Worm (Caenorhabditis elegans) whole organism, L2 larva: Measurements from ENCODE around the gene K08H10.10.

ENCODE experiments used
- C34F6.9 ChIP-seq: fragments of 150-350 bp; optimal IDR thresholded peaks from 2 replicates; lab custom pipeline; 2014; ENCODE audit warnings: missing biosample characterization, missing genetic modification characterization
- F13H6.1 ChIP-seq: sonication (generic microtip); optimal IDR thresholded peaks from 2 replicates; lab custom pipeline; 2016; ENCODE audit warnings: missing genetic modification characterization, missing compliant biosample characterization
- R02D3.7 ChIP-seq: fragments of 150-350 bp; optimal IDR thresholded peaks from 2 replicates; lab custom pipeline; 2014; ENCODE audit warnings: missing biosample characterization, missing genetic modification characterization
- ZK546.5 ChIP-seq: sonication (generic microtip); optimal IDR thresholded peaks from 2 replicates; lab custom pipeline; 2017; ENCODE audit warnings: missing biosample characterization, missing genetic modification characterization
- alr-1 ChIP-seq: fragments of 150-350 bp; optimal IDR thresholded peaks from 2 replicates; lab custom pipeline; 2014; ENCODE audit warnings: missing biosample characterization, missing genetic modification characterization
- blmp-1 ChIP-seq: sonication (generic microtip); optimal IDR thresholded peaks from 2 replicates; lab custom pipeline; 2017; ENCODE audit warnings: missing genetic modification characterization, mild to moderate bottlenecking, missing compliant biosample characterization, antibody characterized with exemption, moderate library complexity; ENCODE audit not compliant: insufficient read depth
- ceh-16 ChIP-seq: fragments of 150-350 bp; optimal IDR thresholded peaks from 2 replicates; lab custom pipeline; 2014; ENCODE audit warnings: missing biosample characterization, missing genetic modification characterization
- crh-2 ChIP-seq: sonication (generic microtip); optimal IDR thresholded peaks from 2 replicates; lab custom pipeline; 2017; ENCODE audit warnings: missing biosample characterization, missing genetic modification characterization
- elt-3 ChIP-seq: sonication (generic microtip); optimal IDR thresholded peaks from 2 replicates; lab custom pipeline; 2017; ENCODE audit warnings: missing biosample characterization, missing genetic modification characterization
- fos-1 ChIP-seq: fragments of 150-350 bp; optimal IDR thresholded peaks from 2 replicates; lab custom pipeline; 2014; ENCODE audit warnings: missing biosample characterization, missing genetic modification characterization
- gmeb-1 ChIP-seq: fragments of 150-350 bp; optimal IDR thresholded peaks from 2 replicates; lab custom pipeline; 2014; ENCODE audit warnings: missing biosample characterization, missing genetic modification characterization
- lin-11 ChIP-seq: fragments of 150-350 bp; sonication (generic microtip); optimal IDR thresholded peaks from 2 replicates; lab custom pipeline; 2014; ENCODE audit warnings: missing biosample characterization, missing genetic modification characterization, inconsistent platforms, mixed read lengths
- lin-13 ChIP-seq: fragments of 150-350 bp; optimal IDR thresholded peaks from 2 replicates; lab custom pipeline; 2014; ENCODE audit warnings: missing biosample characterization, missing genetic modification reagents, missing genetic modification characterization
- lin-39 ChIP-seq: fragments of 150-350 bp; optimal IDR thresholded peaks from 2 replicates; lab custom pipeline; 2014; ENCODE audit warnings: missing biosample characterization, missing genetic modification reagents, missing genetic modification characterization
- lsy-2 ChIP-seq, 2 experiments: fragments of 150-350 bp in 1 of 2; sonication (generic microtip) in 1 of 2; optimal IDR thresholded peaks; 2 replicates each; lab custom pipeline; 2014 to 2017; ENCODE audit warnings: missing biosample characterization in 2 of 2, missing genetic modification characterization in 2 of 2
- mab-5 ChIP-seq: fragments of 150-350 bp; optimal IDR thresholded peaks from 2 replicates; lab custom pipeline; 2014; ENCODE audit warnings: missing biosample characterization, missing genetic modification characterization
- mbf-1 ChIP-seq: sonication (generic microtip); optimal IDR thresholded peaks from 2 replicates; lab custom pipeline; 2017; ENCODE audit warnings: missing biosample characterization, missing genetic modification characterization
- mdl-1 ChIP-seq, 2 experiments: fragments of 150-350 bp in 1 of 2; sonication (generic microtip) in 1 of 2; optimal IDR thresholded peaks; 2 replicates each; lab custom pipeline; 2017; ENCODE audit warnings: missing biosample characterization in 2 of 2, missing genetic modification characterization in 2 of 2
- nhr-11 ChIP-seq: fragments of 150-350 bp; optimal IDR thresholded peaks from 2 replicates; lab custom pipeline; 2014; ENCODE audit warnings: missing biosample characterization, missing genetic modification characterization
- nhr-12 ChIP-seq: fragments of 150-350 bp; optimal IDR thresholded peaks from 2 replicates; lab custom pipeline; 2014; ENCODE audit warnings: missing biosample characterization, missing genetic modification characterization
- nhr-129 ChIP-seq: fragments of 150-350 bp; optimal IDR thresholded peaks from 2 replicates; lab custom pipeline; 2014; ENCODE audit warnings: missing biosample characterization, missing genetic modification characterization
- nhr-21 ChIP-seq: fragments of 150-350 bp; optimal IDR thresholded peaks from 2 replicates; lab custom pipeline; 2014; ENCODE audit warnings: missing biosample characterization, missing genetic modification characterization
- nhr-25 ChIP-seq: fragments of 150-350 bp; sonication (generic microtip); optimal IDR thresholded peaks from 3 replicates; lab custom pipeline; 2014; ENCODE audit warnings: missing biosample characterization, missing genetic modification characterization
- nhr-77 ChIP-seq: fragments of 150-350 bp; optimal IDR thresholded peaks from 2 replicates; lab custom pipeline; 2014; ENCODE audit warnings: missing biosample characterization, missing genetic modification characterization
- peb-1 ChIP-seq: fragments of 150-350 bp; optimal IDR thresholded peaks from 2 replicates; lab custom pipeline; 2014; ENCODE audit warnings: missing biosample characterization, missing genetic modification characterization
- sem-4 ChIP-seq: fragments of 150-350 bp; optimal IDR thresholded peaks from 2 replicates; lab custom pipeline; 2014; ENCODE audit warnings: missing biosample characterization, missing genetic modification reagents, missing genetic modification characterization
- sma-9 ChIP-seq, 2 experiments: fragments of 150-350 bp in 1 of 2; sonication (generic microtip) in 1 of 2; optimal IDR thresholded peaks; 2 replicates each; lab custom pipeline; 2014 to 2016; ENCODE audit warnings: missing genetic modification characterization in 2 of 2, mild to moderate bottlenecking in 1 of 2, missing biosample characterization in 1 of 2, missing compliant biosample characterization in 1 of 2, missing genetic modification reagents in 1 of 2, moderate library complexity in 1 of 2
- snpc-4 ChIP-seq: fragments of 150-350 bp; optimal IDR thresholded peaks from 2 replicates; lab custom pipeline; 2014; ENCODE audit warnings: missing biosample characterization, missing genetic modification characterization
- unc-39 ChIP-seq: fragments of 150-350 bp; optimal IDR thresholded peaks from 2 replicates; lab custom pipeline; 2014; ENCODE audit warnings: missing biosample characterization, missing genetic modification characterization
- unc-55 ChIP-seq: fragments of 150-350 bp; sonication (generic microtip); optimal IDR thresholded peaks from 3 replicates; lab custom pipeline; 2014; ENCODE audit warnings: missing biosample characterization, missing genetic modification reagents, missing genetic modification characterization
- zag-1 ChIP-seq: fragments of 150-350 bp; optimal IDR thresholded peaks from 2 replicates; lab custom pipeline; 2014; ENCODE audit warnings: missing biosample characterization, missing genetic modification characterization
- ztf-1 ChIP-seq: fragments of 200-800 bp; sonication (Bioruptor generic); conservative IDR thresholded peaks from 2 replicates; pipeline ENCODE4 v1.3.6; 2022; ENCODE audit warnings: missing genetic modification characterization, missing compliant biosample characterization
- ztf-4 ChIP-seq: fragments of 150-350 bp; optimal IDR thresholded peaks from 2 replicates; lab custom pipeline; 2014; ENCODE audit warnings: missing biosample characterization, missing genetic modification characterization

Gene K08H10.10

DNA sequence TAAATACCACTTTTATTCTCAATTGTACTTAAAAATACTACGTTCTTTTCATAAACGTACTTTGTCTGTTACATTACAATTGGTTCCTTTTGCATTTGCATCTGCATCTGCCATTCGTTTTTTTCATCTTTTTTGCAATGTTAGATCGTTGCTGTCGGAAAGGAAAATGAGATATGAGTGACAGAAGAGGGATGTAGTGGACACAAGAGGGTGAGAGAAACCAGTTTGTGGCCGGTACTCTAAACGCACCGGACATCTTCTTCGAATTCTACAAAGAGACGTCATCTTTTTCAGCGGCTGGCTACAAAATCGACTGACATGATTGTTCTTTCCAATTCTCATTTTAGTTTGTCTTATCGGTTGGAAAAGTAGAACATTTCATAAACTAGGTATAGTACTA lies 1.9 kb downstream of the K08H10.10 start (continued):
- TF ChIP-seq nhr-11 (tag; lab: Kevin White, UChicago), result no peak
- TF ChIP-seq snpc-4 (tag; lab: Kevin White, UChicago), result no peak

DNA sequence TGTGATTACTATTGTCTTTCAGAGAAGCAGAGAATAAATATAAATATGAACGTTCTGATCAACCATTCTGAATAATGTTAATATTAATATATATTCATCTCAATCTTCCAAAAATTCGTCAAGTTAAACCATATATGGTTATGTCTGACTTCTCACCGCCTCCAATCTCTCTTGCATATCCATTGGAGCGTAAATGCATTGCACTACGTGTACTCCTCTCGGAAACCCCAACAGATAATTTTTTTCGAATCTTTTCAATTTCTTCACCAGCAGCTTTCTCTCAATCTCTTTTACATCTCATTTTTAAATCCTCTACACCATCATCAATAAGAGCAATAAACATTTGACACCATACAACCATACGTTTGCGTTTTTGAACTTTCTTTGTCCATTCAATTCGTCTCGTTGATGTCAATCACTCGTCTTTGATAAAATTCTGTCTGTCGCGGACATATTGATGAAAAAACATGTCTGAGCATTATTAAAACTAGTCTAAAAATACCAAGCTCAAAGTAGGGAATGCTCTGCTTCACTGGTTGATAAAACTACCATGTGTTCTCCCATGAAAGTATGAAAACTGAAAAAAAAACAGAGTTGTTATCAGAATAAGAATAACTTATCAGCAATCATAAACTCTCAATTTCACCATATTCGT lies 2.6 kb downstream of the K08H10.10 start:
- TF ChIP-seq nhr-12 (tag; lab: Kevin White, UChicago), result no peak
- TF ChIP-seq sma-9 (GFP tag; optimal IDR thresholded peaks at IDR 0.05; lab: Kevin White, UChicago), result peak; percentile 52
- no peak for TF ChIP-seq sma-9 (tag; optimal IDR thresholded peaks at IDR 0.05; lab: Kevin White, UChicago)
- TF ChIP-seq F13H6.1, result no peak
- no peak for TF ChIP-seq elt-3 (tag; lab: Kevin White, UChicago)
- no peak for TF ChIP-seq nhr-77 (tag; lab: Kevin White, UChicago)
- TF ChIP-seq nhr-129 (tag; lab: Kevin White, UChicago), result peak; percentile 72
- TF ChIP-seq lsy-2 (tag; optimal IDR thresholded peaks at IDR 0.05; lab: Kevin White, UChicago), result peak in 1 of 2 experiments; percentile 81
- TF ChIP-seq mab-5 (tag; lab: Kevin White, UChicago), result peak; percentile 15
- peak; percentile 61 for TF ChIP-seq crh-2
- TF ChIP-seq nhr-25, result peak; percentile 38
- peak; percentile 87 for TF ChIP-seq unc-55 (GFP tag; lab: Kevin White, UChicago)
- TF ChIP-seq nhr-11 (tag; lab: Kevin White, UChicago), result peak; percentile 29
- peak; percentile 70 for TF ChIP-seq lin-13
- peak; percentile 71 for TF ChIP-seq C34F6.9 (tag; lab: Kevin White, UChicago)
- TF ChIP-seq nhr-21 (tag; lab: Kevin White, UChicago), result peak; percentile 1
- peak; percentile 60 for TF ChIP-seq snpc-4 (tag; lab: Kevin White, UChicago)
- peak; percentile 14 for TF ChIP-seq zag-1 (tag; lab: Kevin White, UChicago)
- peak; percentile 69 for TF ChIP-seq sem-4 (tag; lab: Kevin White, UChicago)
- TF ChIP-seq, all 48 proteins: peak for 14

DNA sequence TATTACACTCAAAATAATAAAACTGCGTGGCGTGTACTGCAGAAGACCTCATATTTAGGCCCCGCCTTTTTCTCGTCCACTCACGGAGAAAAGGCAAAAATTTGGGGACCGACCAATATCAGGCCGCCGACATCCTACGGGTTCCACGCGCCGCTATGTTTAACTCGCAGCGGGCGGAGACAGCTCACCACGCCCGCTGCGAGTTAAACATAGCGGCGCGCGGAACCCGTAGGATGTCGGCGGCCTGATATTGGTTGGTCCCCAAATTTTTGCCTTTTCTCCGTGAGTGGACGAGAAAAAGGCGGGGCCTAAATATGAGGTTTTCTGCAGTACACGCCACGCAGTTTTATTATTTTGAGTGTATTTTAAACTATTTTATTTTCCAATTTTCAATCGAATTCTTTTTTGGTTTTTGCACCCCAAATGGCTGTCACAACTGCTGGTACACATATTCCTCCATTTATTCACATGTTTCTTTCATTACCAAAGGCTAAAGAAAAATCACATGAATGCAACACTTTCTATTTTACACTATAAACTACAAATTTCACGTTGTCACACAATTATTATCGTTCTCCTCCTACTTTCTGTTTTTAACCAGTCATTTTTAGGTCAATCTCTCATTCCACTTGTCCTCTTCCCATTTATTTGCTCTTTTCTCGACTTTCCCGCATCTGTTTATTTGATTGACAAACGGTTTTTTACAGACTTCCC lies 3.3 kb downstream of the K08H10.10 start, which contains the start of gene uda-1:
uda-1 (plus strand) TSS at position 708 of the 714 bp plus-strand sequence.
- peak; percentile 61 for TF ChIP-seq blmp-1
- TF ChIP-seq crh-2, result peak; percentile 6
- TF ChIP-seq, all 48 proteins: peak for 2; not testable (repeated sequence) for 46

DNA sequence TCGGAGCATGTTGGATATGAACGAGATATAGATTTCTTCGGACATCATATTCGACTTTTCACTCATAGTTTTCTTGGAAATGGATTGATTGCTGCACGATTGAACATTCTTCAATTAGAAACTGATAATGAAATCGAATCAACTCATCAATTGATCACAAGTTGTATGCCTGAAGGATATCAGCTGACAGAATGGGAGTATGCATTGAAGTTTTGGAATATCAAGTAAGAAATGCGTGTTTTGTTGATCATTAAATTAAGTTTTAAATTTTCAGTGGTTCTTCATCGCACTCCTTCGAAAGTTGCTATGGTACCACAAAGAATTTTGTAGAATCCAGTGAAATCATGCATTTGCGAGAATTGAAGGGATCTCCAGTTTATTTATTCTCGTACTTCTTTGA lies 5.5 kb downstream of the K08H10.10 start:
- TF ChIP-seq crh-2, result no peak
- TF ChIP-seq nhr-129 (tag; lab: Kevin White, UChicago), result peak; percentile 10

DNA sequence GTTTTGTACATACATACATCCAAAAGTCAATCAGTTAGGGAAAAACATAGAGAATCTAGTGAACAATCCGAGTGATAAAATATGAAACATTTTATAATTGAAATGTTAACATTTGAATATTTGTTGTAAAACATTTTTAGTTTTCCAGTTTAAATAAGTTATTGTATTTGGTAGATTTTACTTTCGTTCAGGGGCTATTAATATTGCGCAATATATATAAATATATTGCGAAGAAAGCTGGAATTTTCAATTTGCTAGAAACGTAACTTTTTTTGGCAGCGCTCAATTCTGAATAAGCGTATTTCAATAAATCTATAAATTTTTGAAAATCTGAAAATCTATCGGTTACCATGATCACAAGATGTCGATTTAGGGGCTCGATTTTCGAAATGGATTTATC lies 6.6 kb downstream of the K08H10.10 start:
- TF ChIP-seq lin-13 (no peak), fos-1 (tag; lab: Kevin White, UChicago) (no peak), unc-55 (GFP tag; lab: Kevin White, UChicago) (no peak), gmeb-1 (tag; lab: Kevin White, UChicago) (no peak), mbf-1 (tag; lab: Kevin White, UChicago) (no peak), ztf-1 (no peak)

DNA sequence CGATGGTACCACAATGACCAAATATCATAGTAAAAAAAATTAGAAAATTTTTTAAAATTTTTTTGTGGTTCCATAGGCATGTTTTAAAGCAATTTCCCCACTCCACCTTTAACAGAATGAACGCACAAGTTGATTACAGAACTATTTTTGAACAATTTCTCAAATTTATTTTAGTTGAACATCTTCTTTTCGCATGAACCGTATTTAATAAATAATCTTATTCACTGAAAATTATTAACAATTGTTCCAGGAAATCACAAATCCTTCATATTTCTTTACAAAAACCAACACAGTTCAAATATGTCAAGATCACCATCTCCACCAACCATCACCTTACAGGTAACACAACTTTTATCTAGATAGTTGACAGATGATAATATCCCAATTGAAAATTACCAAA lies 10.8 kb downstream of the K08H10.10 start, which contains the start of gene lea-1:
lea-1 (plus strand) TSS at position 301 of the 400 bp plus-strand sequence.
- TF ChIP-seq lin-13, result no peak
- TF ChIP-seq nhr-77 (tag; lab: Kevin White, UChicago), result no peak
- no peak for TF ChIP-seq ceh-16 (tag; lab: Kevin White, UChicago)
- TF ChIP-seq mdl-1 (tag; optimal IDR thresholded peaks at IDR 0.05; lab: Kevin White, UChicago), result no peak
- TF ChIP-seq F13H6.1, result no peak
- TF ChIP-seq mbf-1 (tag; lab: Kevin White, UChicago), result no peak
- TF ChIP-seq unc-39, result no peak
- no peak for TF ChIP-seq nhr-21 (tag; lab: Kevin White, UChicago)
- TF ChIP-seq nhr-11 (tag; lab: Kevin White, UChicago), result no peak
- TF ChIP-seq ztf-1, result no peak
- no peak for TF ChIP-seq C34F6.9 (tag; lab: Kevin White, UChicago)
- no peak for TF ChIP-seq ztf-4 (tag; lab: Kevin White, UChicago)
- no peak for TF ChIP-seq alr-1 (tag; lab: Kevin White, UChicago)
- TF ChIP-seq R02D3.7 (tag; lab: Kevin White, UChicago), result no peak
- no peak for TF ChIP-seq lin-11
- no peak for TF ChIP-seq nhr-12 (tag; lab: Kevin White, UChicago)
- TF ChIP-seq peb-1 (tag; lab: Kevin White, UChicago), result no peak
- no peak for TF ChIP-seq lin-39 (tag; lab: Kevin White, UChicago)
- no peak for TF ChIP-seq mab-5 (tag; lab: Kevin White, UChicago)
- TF ChIP-seq ZK546.5 (tag; lab: Kevin White, UChicago), result no peak
